Worm (Caenorhabditis elegans) whole organism, young adult: Measurements from ENCODE around the gene nsph-4.3.

Experiments
- B0261.1 ChIP-seq: sonication (generic microtip); optimal IDR thresholded peaks from 2 replicates; lab custom pipeline; 2016; ENCODE audit warnings: mild to moderate bottlenecking, missing genetic modification characterization, moderate library complexity, missing compliant biosample characterization
- B0336.3 ChIP-seq: fragments of 200-800 bp; sonication (Bioruptor generic); IDR thresholded peaks from 2 replicates; pipeline ENCODE4 v1.3.6; 2022; ENCODE audit warnings: missing genetic modification characterization, missing compliant biosample characterization
- D2030.7 ChIP-seq: fragments of 200-800 bp; sonication (Bioruptor generic); IDR thresholded peaks from 2 replicates; pipeline ENCODE4 v1.3.6; 2022; ENCODE audit warnings: missing genetic modification reagents, missing genetic modification characterization, missing compliant biosample characterization
- F10E7.11 ChIP-seq: sonication (generic microtip); optimal IDR thresholded peaks from 2 replicates; lab custom pipeline; 2017; ENCODE audit warnings: mild to moderate bottlenecking, missing genetic modification characterization, moderate library complexity, missing compliant biosample characterization
- F37B4.10 ChIP-seq: fragments of 200-800 bp; sonication (Bioruptor generic); IDR thresholded peaks from 2 replicates; pipeline ENCODE4 v1.3.6; 2022; ENCODE audit warnings: missing genetic modification characterization, missing compliant biosample characterization
- F39B2.1 ChIP-seq: fragments of 200-800 bp; sonication (Bioruptor generic); IDR thresholded peaks from 2 replicates; pipeline ENCODE4 v1.3.6; 2022; ENCODE audit warnings: missing genetic modification reagents, missing genetic modification characterization, missing compliant biosample characterization
- F49E8.2 ChIP-seq: sonication (generic microtip); optimal IDR thresholded peaks from 3 replicates; lab custom pipeline; 2017; ENCODE audit warnings: missing genetic modification characterization, mild to moderate bottlenecking, missing compliant biosample characterization, antibody characterized with exemption, moderate library complexity; ENCODE audit not compliant: insufficient read depth
- F57A8.1 ChIP-seq: fragments of 200-800 bp; sonication (Bioruptor generic); optimal IDR thresholded peaks from 2 replicates; lab custom pipeline; 2018; ENCODE audit warnings: mild to moderate bottlenecking, missing genetic modification characterization, moderate library complexity, missing compliant biosample characterization
- T07F8.4 ChIP-seq: sonication (generic microtip); optimal IDR thresholded peaks from 2 replicates; lab custom pipeline; 2016; ENCODE audit warnings: mild to moderate bottlenecking, missing genetic modification characterization, moderate library complexity, missing compliant biosample characterization
- Y53G8AR.9 ChIP-seq: fragments of 200-800 bp; sonication (Bioruptor generic); conservative IDR thresholded peaks from 2 replicates; pipeline ENCODE4 v1.3.6; 2022; ENCODE audit warnings: missing genetic modification reagents, missing genetic modification characterization, missing compliant biosample characterization
- Y79H2A.3 ChIP-seq: fragments of 200-800 bp; sonication (Bioruptor generic); conservative IDR thresholded peaks from 2 replicates; pipeline ENCODE4 v1.3.6; 2022; ENCODE audit warnings: missing genetic modification reagents, missing genetic modification characterization, missing compliant biosample characterization
- ZK185.1 ChIP-seq: sonication (generic microtip); optimal IDR thresholded peaks from 2 replicates; lab custom pipeline; 2016; ENCODE audit warnings: mild to moderate bottlenecking, missing genetic modification characterization, missing compliant biosample characterization; ENCODE audit not compliant: poor library complexity, severe bottlenecking
- ama-1 ChIP-seq, 3 experiments: fragments of 150-350 bp in 1 of 3; sonication (generic microtip) in 2 of 3; optimal IDR thresholded peaks; 2 replicates each; lab custom pipeline; 2014 to 2018; ENCODE audit warnings: missing biosample characterization in 2 of 3, missing genetic modification characterization in 2 of 3, missing genetic modification reagents in 2 of 3
- aptf-2 ChIP-seq: fragments of 200-800 bp; sonication (Bioruptor generic); conservative IDR thresholded peaks from 2 replicates; pipeline ENCODE4 v1.3.6; 2022; ENCODE audit warnings: missing genetic modification reagents, missing genetic modification characterization, missing compliant biosample characterization
- aptf-3 ChIP-seq: fragments of 200-800 bp; sonication (Bioruptor generic); IDR thresholded peaks from 2 replicates; pipeline ENCODE4 v1.3.6; 2022; ENCODE audit warnings: missing genetic modification characterization, missing compliant biosample characterization
- attf-6 ChIP-seq: fragments of 200-800 bp; sonication (Bioruptor generic); IDR thresholded peaks from 2 replicates; pipeline ENCODE4 v1.3.6; 2022; ENCODE audit warnings: missing genetic modification reagents, missing genetic modification characterization, missing compliant biosample characterization
- bed-2 ChIP-seq: fragments of 200-800 bp; sonication (Bioruptor generic); IDR thresholded peaks from 2 replicates; pipeline ENCODE4 v1.3.6; 2022; ENCODE audit warnings: missing genetic modification reagents, missing genetic modification characterization, missing compliant biosample characterization
- cebp-2 ChIP-seq: fragments of 200-800 bp; sonication (Bioruptor generic); IDR thresholded peaks from 2 replicates; pipeline ENCODE4 v1.3.6; 2022; ENCODE audit warnings: missing genetic modification characterization, missing compliant biosample characterization
- ekl-4 ChIP-seq: fragments of 200-800 bp; sonication (Bioruptor generic); IDR thresholded peaks from 2 replicates; pipeline ENCODE4 v1.3.6; 2022; ENCODE audit warnings: missing genetic modification reagents, missing genetic modification characterization, missing compliant biosample characterization
- gei-17 ChIP-seq: fragments of 200-800 bp; sonication (Bioruptor generic); optimal IDR thresholded peaks from 2 replicates; lab custom pipeline; 2018; ENCODE audit warnings: mild to moderate bottlenecking, missing genetic modification characterization, missing compliant biosample characterization
- him-1 ChIP-seq: sonication (generic microtip); optimal IDR thresholded peaks from 2 replicates; lab custom pipeline; 2016; ENCODE audit warnings: missing genotype, missing genetic modification reagents, missing genetic modification characterization, missing compliant biosample characterization
- hmg-20 ChIP-seq: fragments of 200-800 bp; sonication (Bioruptor generic); IDR thresholded peaks from 2 replicates; pipeline ENCODE4 v1.3.6; 2022; ENCODE audit warnings: missing genetic modification reagents, missing genetic modification characterization, missing compliant biosample characterization
- hrde-1 ChIP-seq: sonication (generic microtip); optimal IDR thresholded peaks from 2 replicates; lab custom pipeline; 2016; ENCODE audit warnings: missing genetic modification characterization, mild to moderate bottlenecking, missing compliant biosample characterization, moderate library complexity, missing genotype, missing genetic modification reagents, borderline replicate concordance
- hsf-1 ChIP-seq: fragments of 200-800 bp; sonication (Bioruptor generic); IDR thresholded peaks from 2 replicates; pipeline ENCODE4 v1.3.6; 2022; ENCODE audit warnings: missing genetic modification reagents, missing genetic modification characterization, missing compliant biosample characterization
- let-526 ChIP-seq: fragments of 200-800 bp; sonication (Bioruptor generic); IDR thresholded peaks from 2 replicates; pipeline ENCODE4 v1.3.6; 2022; ENCODE audit warnings: missing genetic modification reagents, missing genetic modification characterization, missing compliant biosample characterization
- lin-40 ChIP-seq: sonication (generic microtip); optimal IDR thresholded peaks from 2 replicates; lab custom pipeline; 2016; ENCODE audit warnings: missing genetic modification characterization, mild to moderate bottlenecking, missing compliant biosample characterization, missing genotype, missing genetic modification reagents
- lsl-1 ChIP-seq: fragments of 200-800 bp; sonication (Bioruptor generic); optimal IDR thresholded peaks from 2 replicates; lab custom pipeline; 2018; ENCODE audit warnings: mild to moderate bottlenecking, missing genetic modification characterization, moderate library complexity, missing compliant biosample characterization
- lsy-27 ChIP-seq: sonication (generic microtip); optimal IDR thresholded peaks from 2 replicates; lab custom pipeline; 2017; ENCODE audit warnings: missing genetic modification characterization, mild to moderate bottlenecking, missing compliant biosample characterization, antibody characterized with exemption, missing genotype, borderline replicate concordance; ENCODE audit not compliant: insufficient read depth
- madf-10 ChIP-seq: sonication (generic microtip); optimal IDR thresholded peaks from 2 replicates; lab custom pipeline; 2016; ENCODE audit warnings: mild to moderate bottlenecking, missing genetic modification characterization, missing compliant biosample characterization
- madf-3 ChIP-seq: fragments of 200-800 bp; sonication (Bioruptor generic); IDR thresholded peaks from 2 replicates; pipeline ENCODE4 v1.3.6; 2022; ENCODE audit warnings: missing genetic modification reagents, missing genetic modification characterization, missing compliant biosample characterization
- pbrm-1 ChIP-seq: fragments of 200-800 bp; sonication (Bioruptor generic); IDR thresholded peaks from 2 replicates; pipeline ENCODE4 v1.3.6; 2022; ENCODE audit warnings: missing genetic modification reagents, missing genetic modification characterization, missing compliant biosample characterization
- pha-4 ChIP-seq: fragments of 150-350 bp; sonication (generic microtip); optimal IDR thresholded peaks from 2 replicates; lab custom pipeline; 2014; ENCODE audit warnings: missing biosample characterization, missing genetic modification reagents, missing genetic modification characterization
- rcor-1 ChIP-seq: fragments of 200-800 bp; sonication (Bioruptor generic); IDR thresholded peaks from 2 replicates; pipeline ENCODE4 v1.3.6; 2022; ENCODE audit warnings: missing genetic modification reagents, missing genetic modification characterization, missing compliant biosample characterization
- sea-2 ChIP-seq: fragments of 200-800 bp; sonication (Bioruptor generic); IDR thresholded peaks from 2 replicates; pipeline ENCODE4 v1.3.6; 2022; ENCODE audit warnings: missing genetic modification characterization, missing compliant biosample characterization
- snpc-1.1 ChIP-seq: sonication (generic microtip); optimal IDR thresholded peaks from 2 replicates; lab custom pipeline; 2017; ENCODE audit warnings: missing genetic modification characterization, mild to moderate bottlenecking, missing compliant biosample characterization, antibody characterized with exemption, moderate library complexity, missing genotype, missing genetic modification reagents; ENCODE audit not compliant: insufficient read depth
- snpc-1.3 ChIP-seq: sonication (generic microtip); optimal IDR thresholded peaks from 2 replicates; lab custom pipeline; 2017; ENCODE audit warnings: missing genetic modification characterization, mild to moderate bottlenecking, missing compliant biosample characterization, antibody characterized with exemption, moderate library complexity, missing genotype, missing genetic modification reagents; ENCODE audit not compliant: insufficient read depth
- snpc-3.4 ChIP-seq: sonication (generic microtip); optimal IDR thresholded peaks from 2 replicates; lab custom pipeline; 2017; ENCODE audit warnings: missing genetic modification characterization, mild to moderate bottlenecking, missing compliant biosample characterization, antibody characterized with exemption, moderate library complexity, missing genotype, missing genetic modification reagents
- snpc-4 ChIP-seq, 5 experiments: fragments of 150-350 bp in 1 of 5; sonication (generic microtip) in 4 of 5; optimal IDR thresholded peaks; 2 replicates each; lab custom pipeline; 2014 to 2018; ENCODE audit warnings: missing genetic modification characterization in 5 of 5, missing biosample characterization in 3 of 5, antibody characterized with exemption in 2 of 5, mild to moderate bottlenecking in 2 of 5, missing compliant biosample characterization in 2 of 5, missing genotype in 2 of 5, moderate library complexity in 2 of 5, missing genetic modification reagents in 1 of 5
- somi-1 ChIP-seq: fragments of 200-800 bp; sonication (Bioruptor generic); optimal IDR thresholded peaks from 2 replicates; lab custom pipeline; 2018; ENCODE audit warnings: mild to moderate bottlenecking, missing genetic modification characterization, missing compliant biosample characterization
- tlf-1 ChIP-seq: fragments of 200-800 bp; sonication (Bioruptor generic); optimal IDR thresholded peaks from 2 replicates; lab custom pipeline; 2018; ENCODE audit warnings: mild to moderate bottlenecking, missing genetic modification characterization, missing compliant biosample characterization
- xnd-1 ChIP-seq: sonication (generic microtip); optimal IDR thresholded peaks from 2 replicates; lab custom pipeline; 2016; ENCODE audit warnings: missing genotype, missing genetic modification reagents, missing genetic modification characterization, missing compliant biosample characterization
- ztf-18 ChIP-seq: sonication (generic microtip); optimal IDR thresholded peaks from 2 replicates; lab custom pipeline; 2016; ENCODE audit warnings: missing genotype, mild to moderate bottlenecking, missing genetic modification characterization, missing compliant biosample characterization
- ztf-25 ChIP-seq: fragments of 200-800 bp; sonication (Bioruptor generic); IDR thresholded peaks from 2 replicates; pipeline ENCODE4 v1.3.6; 2022; ENCODE audit warnings: missing genetic modification reagents, missing genetic modification characterization, missing compliant biosample characterization
- ztf-26 ChIP-seq: sonication (generic microtip); optimal IDR thresholded peaks from 2 replicates; lab custom pipeline; 2017; ENCODE audit warnings: missing genetic modification characterization, missing compliant biosample characterization
- ztf-28 ChIP-seq: fragments of 200-800 bp; sonication (Bioruptor generic); IDR thresholded peaks from 2 replicates; pipeline ENCODE4 v1.3.6; 2022; ENCODE audit warnings: missing genetic modification reagents, missing genetic modification characterization, missing compliant biosample characterization
- ztf-6 ChIP-seq: fragments of 200-800 bp; sonication (Bioruptor generic); IDR thresholded peaks from 2 replicates; pipeline ENCODE4 v1.3.6; 2022; ENCODE audit warnings: missing genetic modification reagents, missing genetic modification characterization, missing compliant biosample characterization

Gene nsph-4.3

ce11 chrIII:7572781-7573400 is 36.2 kb downstream of the nsph-4.3 start, which contains the start of the genes rpl-9 and lpd-7 (continued):
- TF ChIP-seq F49E8.2 (peak; percentile 34), snpc-1.3 (tag; lab: Kevin White, UChicago) (peak; percentile 4), B0336.3 (no peak), aptf-3 (no peak), attf-6 (no peak), snpc-3.4 (tag; lab: Kevin White, UChicago) (no peak), Y79H2A.3 (GFP tag; lab: Robert Waterston, UW) (no peak), ZK185.1 (tag; lab: Kevin White, UChicago) (no peak), snpc-1.1 (no peak), lsy-27 (tag; lab: Kevin White, UChicago) (no peak), Y53G8AR.9 (GFP tag; lab: Robert Waterston, UW) (no peak), F10E7.11 (no peak), hrde-1 (tag; lab: Kevin White, UChicago) (no peak), D2030.7 (GFP tag; lab: Robert Waterston, UW) (peak; percentile 40), bed-2 (GFP tag; lab: Robert Waterston, UW) (no peak), F57A8.1 (GFP tag; lab: Kevin White, UChicago) (no peak), somi-1 (GFP tag; lab: Kevin White, UChicago) (no peak), pbrm-1 (GFP tag; lab: Robert Waterston, UW) (peak; percentile 47; the same call in 1 of the 2 replicates), ztf-6 (no peak), xnd-1 (no peak), ekl-4 (GFP tag; lab: Robert Waterston, UW) (no peak), ztf-28 (peak; percentile 55; the same call in 1 of the 2 replicates), hmg-20 (GFP tag; lab: Robert Waterston, UW) (no peak), B0261.1 (tag; lab: Kevin White, UChicago) (no peak), ztf-18 (tag; lab: Kevin White, UChicago) (peak; percentile 30), aptf-2 (GFP tag; lab: Robert Waterston, UW) (no peak)

DNA sequence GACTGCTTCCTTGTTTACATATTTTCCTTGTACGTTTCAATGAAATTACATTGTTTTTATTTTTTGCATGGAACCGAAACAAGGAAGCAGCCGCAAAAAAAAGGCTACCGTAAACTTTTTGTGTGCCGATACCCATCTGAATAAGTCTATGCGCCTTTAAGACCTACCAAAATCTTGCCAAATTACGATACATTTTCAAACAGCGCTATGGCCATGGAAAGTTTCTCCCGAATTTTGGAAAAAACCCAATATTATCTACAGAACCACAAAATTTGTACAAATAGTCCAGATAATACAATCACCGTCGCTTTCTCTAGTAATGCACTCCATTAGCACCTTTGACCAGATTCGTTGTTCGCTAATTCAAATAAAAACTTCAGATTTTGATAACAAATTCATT is 37.3 kb downstream of the nsph-4.3 start:
- TF ChIP-seq aptf-2 (GFP tag; lab: Robert Waterston, UW) (no peak), lsl-1 (GFP tag; lab: Kevin White, UChicago) (peak; percentile 54), F37B4.10 (GFP tag; lab: Robert Waterston, UW) (no peak), hmg-20 (GFP tag; lab: Robert Waterston, UW) (no peak), sea-2 (GFP tag; lab: Robert Waterston, UW) (no peak), madf-3 (GFP tag; lab: Robert Waterston, UW) (0 out of 2 replicates have a peak, but pooled peaks have one; percentile 31), gei-17 (no peak), lin-40 (tag; lab: Kevin White, UChicago) (no peak), tlf-1 (GFP tag; lab: Kevin White, UChicago) (peak; percentile 30), hsf-1 (no peak), snpc-4 (GFP tag; optimal IDR thresholded peaks at IDR 0.05; lab: Kevin White, UChicago) (peak; percentile 2), snpc-4 (tag; optimal IDR thresholded peaks at IDR 0.05; lab: Kevin White, UChicago) (peak in 1 of 4 experiments; percentile 48), madf-10 (no peak), him-1 (tag; lab: Kevin White, UChicago) (peak; percentile 51), T07F8.4 (tag; lab: Kevin White, UChicago) (no peak), xnd-1 (no peak), pha-4 (no peak), rcor-1 (peak; percentile 38), F39B2.1 (no peak), ztf-26 (tag; lab: Kevin White, UChicago) (no peak), ztf-25 (GFP tag; lab: Robert Waterston, UW) (no peak), cebp-2 (GFP tag; lab: Robert Waterston, UW) (no peak), ama-1 (optimal IDR thresholded peaks at IDR 0.05; lab: Kevin White, UChicago) (no peak), ama-1 (GFP tag; optimal IDR thresholded peaks at IDR 0.05; lab: Kevin White, UChicago) (no peak), let-526 (GFP tag; lab: Robert Waterston, UW) (no peak)
